Worm (Caenorhabditis elegans) whole organism, mixed stage, embryonic: ENCODE data around the gene C44C10.7.

Source experiments
- M03D4.4 ChIP-seq: sonication (generic microtip); optimal IDR thresholded peaks from 2 replicates; lab custom pipeline; 2017; ENCODE audit warnings: mild to moderate bottlenecking, missing genetic modification characterization, missing compliant biosample characterization
- bed-3 ChIP-seq: fragments of 200-800 bp; sonication (Bioruptor generic); optimal IDR thresholded peaks from 3 replicates; lab custom pipeline; 2018; ENCODE audit warnings: mild to moderate bottlenecking, missing genetic modification characterization, moderate library complexity, missing compliant biosample characterization
- blmp-1 ChIP-seq: fragments of 150-350 bp; optimal IDR thresholded peaks from 2 replicates; lab custom pipeline; 2014; ENCODE audit warnings: missing biosample characterization, missing genetic modification characterization
- ceh-39 ChIP-seq: fragments of 150-350 bp; optimal IDR thresholded peaks from 2 replicates; lab custom pipeline; 2014; ENCODE audit warnings: missing biosample characterization, missing genetic modification characterization
- ceh-43 ChIP-seq: fragments of 200-800 bp; sonication (Bioruptor generic); optimal IDR thresholded peaks from 2 replicates; lab custom pipeline; 2018; ENCODE audit warnings: mild to moderate bottlenecking, missing genetic modification characterization, moderate library complexity, missing compliant biosample characterization
- ceh-83 ChIP-seq: fragments of 200-800 bp; sonication (Bioruptor generic); optimal IDR thresholded peaks from 2 replicates; lab custom pipeline; 2018; ENCODE audit warnings: mild to moderate bottlenecking, missing genetic modification characterization, missing compliant biosample characterization
- ces-1 ChIP-seq: fragments of 150-350 bp; optimal IDR thresholded peaks from 2 replicates; lab custom pipeline; 2014; ENCODE audit warnings: missing biosample characterization, missing genetic modification reagents, missing genetic modification characterization
- cnd-1 ChIP-seq: fragments of 200-800 bp; sonication (Bioruptor generic); optimal IDR thresholded peaks from 2 replicates; lab custom pipeline; 2018; ENCODE audit warnings: mild to moderate bottlenecking, missing genetic modification characterization, missing compliant biosample characterization
- elt-1 ChIP-seq: sonication (generic microtip); optimal IDR thresholded peaks from 2 replicates; lab custom pipeline; 2017; ENCODE audit warnings: missing genetic modification characterization, mild to moderate bottlenecking, missing compliant biosample characterization, antibody characterized with exemption, moderate library complexity, borderline replicate concordance; ENCODE audit not compliant: insufficient read depth
- elt-3 ChIP-seq: fragments of 150-350 bp; optimal IDR thresholded peaks from 2 replicates; lab custom pipeline; 2014; ENCODE audit warnings: missing biosample characterization, missing genetic modification characterization
- flh-1 ChIP-seq: fragments of 200-800 bp; sonication (Bioruptor generic); optimal IDR thresholded peaks from 2 replicates; lab custom pipeline; 2018; ENCODE audit warnings: mild to moderate bottlenecking, missing genetic modification characterization, moderate library complexity, missing compliant biosample characterization
- ham-2 ChIP-seq: fragments of 200-800 bp; sonication (Bioruptor generic); optimal IDR thresholded peaks from 2 replicates; lab custom pipeline; 2018; ENCODE audit warnings: mild to moderate bottlenecking, missing genetic modification characterization, missing compliant biosample characterization
- hlh-1 ChIP-seq: fragments of 150-350 bp; optimal IDR thresholded peaks from 2 replicates; lab custom pipeline; 2014; ENCODE audit warnings: missing biosample characterization, missing genetic modification reagents, missing genetic modification characterization
- lin-13 ChIP-seq: fragments of 150-350 bp; optimal IDR thresholded peaks from 2 replicates; lab custom pipeline; 2014; ENCODE audit warnings: missing biosample characterization, missing genetic modification characterization
- lin-32 ChIP-seq: fragments of 200-800 bp; sonication (Bioruptor generic); optimal IDR thresholded peaks from 2 replicates; lab custom pipeline; 2018; ENCODE audit warnings: mild to moderate bottlenecking, missing genetic modification characterization, missing compliant biosample characterization
- lsy-2 ChIP-seq: fragments of 150-350 bp; optimal IDR thresholded peaks from 2 replicates; lab custom pipeline; 2014; ENCODE audit warnings: missing biosample characterization, missing genetic modification characterization
- mep-1 ChIP-seq: fragments of 150-350 bp; optimal IDR thresholded peaks from 2 replicates; lab custom pipeline; 2017; ENCODE audit warnings: missing biosample characterization, missing genetic modification reagents, missing genetic modification characterization, inconsistent platforms
- mls-2 ChIP-seq: sonication (generic microtip); optimal IDR thresholded peaks from 2 replicates; lab custom pipeline; 2016; ENCODE audit warnings: mild to moderate bottlenecking, missing genetic modification characterization, moderate library complexity, missing compliant biosample characterization
- nhr-12 ChIP-seq: fragments of 150-350 bp; optimal IDR thresholded peaks from 2 replicates; lab custom pipeline; 2014; ENCODE audit warnings: missing biosample characterization, missing genetic modification characterization
- nhr-2 ChIP-seq: fragments of 150-350 bp; optimal IDR thresholded peaks from 2 replicates; lab custom pipeline; 2014; ENCODE audit warnings: missing biosample characterization, missing genetic modification characterization
- nhr-237 ChIP-seq: fragments of 150-350 bp; optimal IDR thresholded peaks from 2 replicates; lab custom pipeline; 2014; ENCODE audit warnings: missing biosample characterization, missing genetic modification characterization
- nhr-28 ChIP-seq: fragments of 150-350 bp; optimal IDR thresholded peaks from 2 replicates; lab custom pipeline; 2014; ENCODE audit warnings: missing biosample characterization, missing genetic modification characterization
- nhr-76 ChIP-seq: sonication (generic microtip); optimal IDR thresholded peaks from 2 replicates; lab custom pipeline; 2017; ENCODE audit warnings: missing biosample characterization, missing genetic modification characterization
- pha-4 ChIP-seq: fragments of 150-350 bp; optimal IDR thresholded peaks from 2 replicates; lab custom pipeline; 2018; ENCODE audit warnings: missing biosample characterization, missing genetic modification reagents, missing genetic modification characterization
- sem-2 ChIP-seq: fragments of 200-800 bp; sonication (Bioruptor generic); optimal IDR thresholded peaks from 2 replicates; lab custom pipeline; 2018; ENCODE audit warnings: mild to moderate bottlenecking, missing genetic modification characterization, missing compliant biosample characterization
- snpc-4 ChIP-seq: fragments of 150-350 bp; optimal IDR thresholded peaks from 2 replicates; lab custom pipeline; 2014; ENCODE audit warnings: missing biosample characterization, missing genetic modification characterization
- sptf-1 ChIP-seq: sonication (generic microtip); optimal IDR thresholded peaks from 2 replicates; lab custom pipeline; 2017; ENCODE audit warnings: mild to moderate bottlenecking, missing genetic modification characterization, moderate library complexity, missing compliant biosample characterization
- tbx-8 ChIP-seq: fragments of 200-800 bp; sonication (Bioruptor generic); optimal IDR thresholded peaks from 2 replicates; lab custom pipeline; 2018; ENCODE audit warnings: mild to moderate bottlenecking, missing genetic modification characterization, moderate library complexity, missing compliant biosample characterization
- unc-120 ChIP-seq: sonication (generic microtip); optimal IDR thresholded peaks from 2 replicates; lab custom pipeline; 2017; ENCODE audit warnings: missing genetic modification characterization, missing compliant biosample characterization; ENCODE audit not compliant: poor library complexity, severe bottlenecking
- unc-39 ChIP-seq: fragments of 150-350 bp; optimal IDR thresholded peaks from 2 replicates; lab custom pipeline; 2014; ENCODE audit warnings: missing biosample characterization, missing genetic modification characterization
- unc-62 ChIP-seq: fragments of 150-350 bp; optimal IDR thresholded peaks from 2 replicates; lab custom pipeline; 2014; ENCODE audit warnings: missing biosample characterization, missing genetic modification reagents, missing genetic modification characterization
- zip-8 ChIP-seq: fragments of 150-350 bp; optimal IDR thresholded peaks from 2 replicates; lab custom pipeline; 2014; ENCODE audit warnings: missing biosample characterization, missing genetic modification characterization
- ztf-11 ChIP-seq: fragments of 150-350 bp; optimal IDR thresholded peaks from 2 replicates; lab custom pipeline; 2014; ENCODE audit warnings: missing biosample characterization, missing genetic modification characterization

C44C10.7 gene

DNA sequence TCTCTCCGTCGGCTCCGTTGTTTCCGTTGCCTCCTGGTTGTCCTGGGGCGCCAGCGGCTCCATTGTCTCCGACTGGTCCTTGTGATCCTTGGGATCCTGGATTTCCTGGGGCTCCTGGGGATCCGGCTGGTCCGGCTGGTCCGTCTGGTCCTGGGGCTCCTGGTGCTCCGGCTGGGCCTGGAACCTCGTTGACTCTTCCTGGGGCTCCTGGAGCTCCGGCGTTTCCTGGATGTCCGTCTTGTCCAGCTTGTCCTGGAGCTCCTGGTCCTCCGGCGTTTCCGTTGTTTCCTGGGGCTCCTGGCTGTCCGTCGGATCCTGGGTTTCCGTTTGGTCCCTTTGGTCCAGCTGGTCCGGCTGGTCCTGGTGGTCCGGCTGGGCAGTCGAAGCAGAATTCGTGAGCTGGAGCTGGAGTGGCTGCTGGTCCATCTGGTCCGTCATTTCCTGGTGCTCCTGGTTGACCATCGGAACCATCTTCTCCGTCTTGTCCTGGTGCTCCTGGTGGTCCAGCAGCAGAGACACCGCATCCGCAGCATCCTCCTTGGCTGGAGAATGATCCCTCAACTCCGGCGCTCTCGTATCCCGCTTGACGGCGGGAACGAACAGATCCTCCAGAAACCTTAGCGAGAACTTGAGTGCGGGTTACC lies 23.5 kb upstream of the C44C10.7 start:
- TF ChIP-seq elt-3 (tag; lab: Kevin White, UChicago): no peak
- no peak for TF ChIP-seq snpc-4 (tag; lab: Kevin White, UChicago)
- TF ChIP-seq M03D4.4 (tag; lab: Kevin White, UChicago): no peak
- TF ChIP-seq ceh-43: no peak
- TF ChIP-seq unc-120 (tag; lab: Kevin White, UChicago): no peak
- TF ChIP-seq hlh-1 (tag; lab: Kevin White, UChicago): no peak
- TF ChIP-seq pha-4 (tag; lab: Kevin White, UChicago): no peak
- TF ChIP-seq ceh-83 (GFP tag; lab: Kevin White, UChicago): no peak
- TF ChIP-seq sem-2: no peak
- no peak for TF ChIP-seq flh-1
- no peak for TF ChIP-seq ces-1 (GFP tag; lab: Kevin White, UChicago)
- no peak for TF ChIP-seq unc-39 (tag; lab: Kevin White, UChicago)

DNA sequence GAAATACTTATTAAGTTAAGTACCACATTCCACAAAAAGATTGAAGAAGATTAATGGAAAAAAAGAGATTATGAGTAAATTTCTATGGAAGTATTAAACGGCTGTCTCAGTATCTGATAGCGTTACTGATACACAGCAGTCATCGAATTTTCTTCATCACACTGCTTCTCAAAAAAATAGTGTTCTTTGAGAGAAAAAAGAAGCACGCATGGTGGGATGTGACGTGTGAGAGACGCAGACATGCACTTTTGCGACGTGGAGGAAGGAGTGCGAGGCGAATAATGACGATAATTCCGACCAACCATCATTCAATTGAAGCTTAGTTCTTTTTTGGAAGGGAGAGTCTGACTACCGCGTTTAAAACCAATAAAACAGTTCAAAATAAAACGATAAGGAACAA lies 22.2 kb upstream of the C44C10.7 start, which contains the start of gene C44C10.11:
Gene C44C10.11, minus strand, starts transcription at position 115 of the 400 bp plus-strand sequence.
- TF ChIP-seq elt-1 (no peak), nhr-28 (no peak), bed-3 (GFP tag; lab: Kevin White, UChicago) (no peak), nhr-237 (tag; lab: Kevin White, UChicago) (no peak), cnd-1 (tag; lab: Kevin White, UChicago) (no peak), lin-13 (tag; lab: Kevin White, UChicago) (no peak), lin-32 (GFP tag; lab: Kevin White, UChicago) (no peak), ztf-11 (tag; lab: Kevin White, UChicago) (no peak), nhr-76 (no peak), sem-2 (no peak), snpc-4 (tag; lab: Kevin White, UChicago) (no peak)

DNA sequence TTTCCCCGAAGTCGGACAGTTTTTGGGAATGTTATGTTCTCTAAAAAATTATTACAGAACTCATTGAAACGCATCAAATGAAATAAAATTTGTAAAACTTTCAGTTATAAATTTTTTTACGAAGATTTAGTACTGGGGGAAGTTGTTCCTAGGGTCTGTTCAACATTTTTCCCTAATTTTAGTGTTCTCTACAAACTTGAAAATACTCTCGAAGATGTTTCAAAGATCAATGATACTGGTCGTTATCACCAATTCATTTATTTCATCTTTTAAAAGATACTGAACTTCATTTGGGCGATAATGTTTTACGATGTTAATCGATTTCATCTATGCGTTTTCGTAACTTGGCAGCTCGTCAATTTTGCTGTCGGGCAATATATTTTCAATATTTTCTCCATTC lies 14.2 kb upstream of the C44C10.7 start, which contains the start of gene C44C10.3:
Gene C44C10.3, plus strand, starts transcription at position 301 of the 400 bp plus-strand sequence.
- TF ChIP-seq ham-2 (GFP tag; lab: Kevin White, UChicago) (no peak), pha-4 (tag; lab: Kevin White, UChicago) (no peak), nhr-237 (tag; lab: Kevin White, UChicago) (no peak), lin-32 (GFP tag; lab: Kevin White, UChicago) (no peak), snpc-4 (tag; lab: Kevin White, UChicago) (no peak), M03D4.4 (tag; lab: Kevin White, UChicago) (no peak), nhr-76 (no peak), ztf-11 (tag; lab: Kevin White, UChicago) (no peak), elt-1 (no peak), blmp-1 (no peak), sem-2 (no peak)

DNA sequence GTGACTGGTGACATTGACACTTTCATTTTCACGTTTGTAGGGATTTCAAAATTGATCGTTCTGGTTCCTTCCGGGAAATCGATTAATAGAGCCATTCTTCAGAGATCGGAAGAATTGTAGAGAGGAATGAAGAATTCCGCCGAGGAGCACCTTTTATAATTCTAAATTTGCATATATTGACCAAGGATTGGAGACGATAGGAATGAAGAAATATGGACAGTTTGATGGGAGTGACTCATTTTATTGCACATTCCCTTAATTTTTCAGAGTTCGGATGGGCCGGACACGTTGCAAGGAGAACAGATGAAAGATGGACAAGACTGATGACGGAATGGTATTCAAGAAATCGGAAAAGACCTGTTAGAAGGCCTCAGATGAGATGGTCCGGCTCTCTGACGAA lies 12.2 kb upstream of the C44C10.7 start, which contains the start of gene C44C10.15:
Gene C44C10.15, minus strand, starts transcription at position 101 of the 400 bp plus-strand sequence.
- TF ChIP-seq nhr-2 (tag; lab: Kevin White, UChicago) (no peak), hlh-1 (tag; lab: Kevin White, UChicago) (no peak), nhr-76 (no peak), snpc-4 (tag; lab: Kevin White, UChicago) (no peak), lin-32 (GFP tag; lab: Kevin White, UChicago) (no peak), elt-3 (tag; lab: Kevin White, UChicago) (no peak), lsy-2 (tag; lab: Kevin White, UChicago) (no peak), nhr-237 (tag; lab: Kevin White, UChicago) (no peak), nhr-28 (no peak), cnd-1 (tag; lab: Kevin White, UChicago) (no peak), lin-13 (tag; lab: Kevin White, UChicago) (no peak), ces-1 (GFP tag; lab: Kevin White, UChicago) (no peak), flh-1 (no peak), bed-3 (GFP tag; lab: Kevin White, UChicago) (no peak), nhr-12 (tag; lab: Kevin White, UChicago) (no peak), unc-120 (tag; lab: Kevin White, UChicago) (no peak), unc-62 (GFP tag; lab: Kevin White, UChicago) (no peak), ceh-83 (GFP tag; lab: Kevin White, UChicago) (no peak), mep-1 (tag; lab: Kevin White, UChicago) (no peak)

DNA sequence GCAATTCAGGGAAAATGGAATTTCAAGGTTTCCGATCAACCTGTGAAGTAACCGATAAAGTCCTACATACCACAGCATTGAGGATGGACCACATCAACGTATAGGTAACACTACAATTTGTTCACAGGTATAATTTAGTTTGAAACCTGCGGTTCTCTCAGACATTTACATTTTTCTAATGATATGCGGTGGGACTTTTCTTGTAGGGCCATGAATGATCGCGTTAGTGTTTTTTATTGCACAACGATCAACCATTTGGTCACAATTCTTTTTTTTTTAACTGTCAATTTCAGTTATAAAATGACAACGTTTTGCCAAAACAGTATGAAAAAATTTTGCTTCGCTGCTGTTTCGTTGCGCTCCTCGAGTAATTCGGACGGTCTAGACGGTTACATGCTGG lies 8.6 kb upstream of the C44C10.7 start, which contains the start of gene C44C10.12:
Gene C44C10.12, plus strand, starts transcription at position 301 of the 400 bp plus-strand sequence.
- TF ChIP-seq pha-4 (tag; lab: Kevin White, UChicago) (no peak), sem-2 (no peak), cnd-1 (tag; lab: Kevin White, UChicago) (no peak), ceh-43 (no peak), zip-8 (tag; lab: Kevin White, UChicago) (no peak), lin-32 (GFP tag; lab: Kevin White, UChicago) (no peak), nhr-28 (no peak), snpc-4 (tag; lab: Kevin White, UChicago) (no peak), tbx-8 (no peak), ceh-39 (tag; lab: Kevin White, UChicago) (no peak), mls-2 (tag; lab: Kevin White, UChicago) (no peak), ztf-11 (tag; lab: Kevin White, UChicago) (no peak), unc-62 (GFP tag; lab: Kevin White, UChicago) (no peak), hlh-1 (tag; lab: Kevin White, UChicago) (no peak), blmp-1 (no peak), sptf-1 (tag; lab: Kevin White, UChicago) (no peak), nhr-76 (no peak), unc-39 (tag; lab: Kevin White, UChicago) (no peak), lsy-2 (tag; lab: Kevin White, UChicago) (no peak)
- TF ChIP-seq, all 35 proteins: peak for 0
